Worm (Caenorhabditis elegans) whole organism, young adult: ENCODE measurements around the gene C14C10.5.

Source experiments
- B0336.3 ChIP-seq: fragments of 200-800 bp; sonication (Bioruptor generic); IDR thresholded peaks from 2 replicates; pipeline ENCODE4 v1.3.6; 2022; ENCODE audit warnings: missing genetic modification characterization, missing compliant biosample characterization
- C06A6.2 ChIP-seq: fragments of 200-800 bp; sonication (Bioruptor generic); conservative IDR thresholded peaks from 2 replicates; pipeline ENCODE4 v1.3.6; 2022; ENCODE audit warnings: missing genetic modification characterization, missing compliant biosample characterization
- D2030.7 ChIP-seq: fragments of 200-800 bp; sonication (Bioruptor generic); IDR thresholded peaks from 2 replicates; pipeline ENCODE4 v1.3.6; 2022; ENCODE audit warnings: missing genetic modification reagents, missing genetic modification characterization, missing compliant biosample characterization
- F33H1.4 ChIP-seq: fragments of 200-800 bp; sonication (Bioruptor generic); IDR thresholded peaks from 2 replicates; pipeline ENCODE4 v1.3.6; 2022; ENCODE audit warnings: missing genetic modification reagents, missing genetic modification characterization, missing compliant biosample characterization
- F49E8.2 ChIP-seq: sonication (generic microtip); optimal IDR thresholded peaks from 3 replicates; lab custom pipeline; 2017; ENCODE audit warnings: missing genetic modification characterization, mild to moderate bottlenecking, missing compliant biosample characterization, antibody characterized with exemption, moderate library complexity; ENCODE audit not compliant: insufficient read depth
- K11D2.4 ChIP-seq: fragments of 200-800 bp; sonication (Bioruptor generic); IDR thresholded peaks from 2 replicates; pipeline ENCODE4 v1.3.6; 2022; ENCODE audit warnings: missing genetic modification reagents, missing genetic modification characterization, missing compliant biosample characterization
- T07F8.4 ChIP-seq: sonication (generic microtip); optimal IDR thresholded peaks from 2 replicates; lab custom pipeline; 2016; ENCODE audit warnings: mild to moderate bottlenecking, missing genetic modification characterization, moderate library complexity, missing compliant biosample characterization
- T26A5.8 ChIP-seq: sonication (generic microtip); optimal IDR thresholded peaks from 2 replicates; lab custom pipeline; 2016; ENCODE audit warnings: missing genetic modification characterization, missing compliant biosample characterization
- Y53G8AR.9 ChIP-seq: fragments of 200-800 bp; sonication (Bioruptor generic); conservative IDR thresholded peaks from 2 replicates; pipeline ENCODE4 v1.3.6; 2022; ENCODE audit warnings: missing genetic modification reagents, missing genetic modification characterization, missing compliant biosample characterization
- Y95B8A.8 ChIP-seq: fragments of 200-800 bp; sonication (Bioruptor generic); IDR thresholded peaks from 2 replicates; pipeline ENCODE4 v1.3.6; 2022; ENCODE audit warnings: missing genetic modification reagents, missing genetic modification characterization, missing compliant biosample characterization
- ZK185.1 ChIP-seq: sonication (generic microtip); optimal IDR thresholded peaks from 2 replicates; lab custom pipeline; 2016; ENCODE audit warnings: mild to moderate bottlenecking, missing genetic modification characterization, missing compliant biosample characterization; ENCODE audit not compliant: poor library complexity, severe bottlenecking
- ama-1 ChIP-seq, 3 experiments: fragments of 150-350 bp in 1 of 3; sonication (generic microtip) in 2 of 3; optimal IDR thresholded peaks; 2 replicates each; lab custom pipeline; 2014 to 2018; ENCODE audit warnings: missing biosample characterization in 2 of 3, missing genetic modification characterization in 2 of 3, missing genetic modification reagents in 2 of 3
- atf-7 ChIP-seq: sonication (generic microtip); optimal IDR thresholded peaks from 2 replicates; lab custom pipeline; 2017; ENCODE audit warnings: mild to moderate bottlenecking, missing genetic modification characterization, missing compliant biosample characterization
- attf-5 ChIP-seq: fragments of 200-800 bp; sonication (Bioruptor generic); optimal IDR thresholded peaks from 2 replicates; lab custom pipeline; 2018; ENCODE audit warnings: mild to moderate bottlenecking, missing genetic modification characterization, missing compliant biosample characterization
- cebp-1 ChIP-seq, 2 experiments: fragments of 200-800 bp in 1 of 2; sonication (Bioruptor generic) in 1 of 2; sonication (generic microtip) in 1 of 2; IDR thresholded peaks in 1 of 2; optimal IDR thresholded peaks in 1 of 2; 2 replicates each; pipeline versions ENCODE4 v1.3.6 to Lab custom; 2017 to 2022; ENCODE audit warnings: missing compliant biosample characterization in 2 of 2, missing genetic modification characterization in 2 of 2, mild to moderate bottlenecking in 1 of 2, missing genetic modification reagents in 1 of 2, moderate library complexity in 1 of 2
- ceh-79 ChIP-seq: sonication (generic microtip); optimal IDR thresholded peaks from 2 replicates; lab custom pipeline; 2017; ENCODE audit warnings: mild to moderate bottlenecking, missing genetic modification characterization, missing compliant biosample characterization
- chd-7 ChIP-seq: sonication (generic microtip); optimal IDR thresholded peaks from 2 replicates; lab custom pipeline; 2016; ENCODE audit warnings: mild to moderate bottlenecking, missing genetic modification characterization, moderate library complexity, missing compliant biosample characterization
- dpl-1 ChIP-seq: fragments of 150-350 bp; optimal IDR thresholded peaks from 2 replicates; lab custom pipeline; 2014; ENCODE audit warnings: missing biosample characterization, missing genetic modification reagents, missing genetic modification characterization
- egl-44 ChIP-seq: fragments of 200-800 bp; sonication (Bioruptor generic); IDR thresholded peaks from 2 replicates; pipeline ENCODE4 v1.3.6; 2022; ENCODE audit warnings: missing genetic modification reagents, missing genetic modification characterization, missing compliant biosample characterization
- him-1 ChIP-seq: sonication (generic microtip); optimal IDR thresholded peaks from 2 replicates; lab custom pipeline; 2016; ENCODE audit warnings: missing genotype, missing genetic modification reagents, missing genetic modification characterization, missing compliant biosample characterization
- lag-1 ChIP-seq: fragments of 200-800 bp; sonication (Bioruptor generic); IDR thresholded peaks from 2 replicates; pipeline ENCODE4 v1.3.6; 2022; ENCODE audit warnings: missing genetic modification reagents, missing genetic modification characterization, missing compliant biosample characterization
- lin-26 ChIP-seq: fragments of 200-800 bp; sonication (Bioruptor generic); IDR thresholded peaks from 2 replicates; pipeline ENCODE4 v1.3.6; 2022; ENCODE audit warnings: missing genetic modification reagents, missing genetic modification characterization, missing compliant biosample characterization
- lin-35 ChIP-seq, 3 experiments: fragments of 150-350 bp in 2 of 3; sonication (generic microtip) in 1 of 3; optimal IDR thresholded peaks; 2 replicates each; lab custom pipeline; 2014 to 2018; ENCODE audit warnings: missing biosample characterization in 3 of 3, missing genetic modification characterization in 3 of 3, missing genetic modification reagents in 3 of 3
- lin-40 ChIP-seq: sonication (generic microtip); optimal IDR thresholded peaks from 2 replicates; lab custom pipeline; 2016; ENCODE audit warnings: missing genetic modification characterization, mild to moderate bottlenecking, missing compliant biosample characterization, missing genotype, missing genetic modification reagents
- lin-54 ChIP-seq: fragments of 200-800 bp; sonication (Bioruptor generic); optimal IDR thresholded peaks from 2 replicates; lab custom pipeline; 2018; ENCODE audit warnings: mild to moderate bottlenecking, missing genetic modification characterization, missing compliant biosample characterization
- madf-3 ChIP-seq: fragments of 200-800 bp; sonication (Bioruptor generic); IDR thresholded peaks from 2 replicates; pipeline ENCODE4 v1.3.6; 2022; ENCODE audit warnings: missing genetic modification reagents, missing genetic modification characterization, missing compliant biosample characterization
- mes-4 ChIP-seq: sonication (generic microtip); optimal IDR thresholded peaks from 2 replicates; lab custom pipeline; 2016; ENCODE audit warnings: missing genotype, missing genetic modification characterization, missing compliant biosample characterization
- nfya-1 ChIP-seq: sonication (generic microtip); optimal IDR thresholded peaks from 2 replicates; lab custom pipeline; 2017; ENCODE audit warnings: antibody characterized with exemption, missing compliant biosample characterization, missing genetic modification characterization, borderline replicate concordance; ENCODE audit not compliant: insufficient read depth
- nhr-120 ChIP-seq: fragments of 200-800 bp; sonication (Bioruptor generic); IDR thresholded peaks from 2 replicates; pipeline ENCODE4 v1.3.6; 2022; ENCODE audit warnings: missing genetic modification characterization, missing compliant biosample characterization
- nhr-179 ChIP-seq: sonication (generic microtip); optimal IDR thresholded peaks from 2 replicates; lab custom pipeline; 2016; ENCODE audit warnings: mild to moderate bottlenecking, missing genetic modification characterization, missing compliant biosample characterization
- nhr-80 ChIP-seq: sonication (generic microtip); optimal IDR thresholded peaks from 2 replicates; lab custom pipeline; 2016; ENCODE audit warnings: missing genetic modification characterization, missing compliant biosample characterization
- nhr-90 ChIP-seq: sonication (generic microtip); optimal IDR thresholded peaks from 2 replicates; lab custom pipeline; 2016; ENCODE audit warnings: missing genotype, mild to moderate bottlenecking, missing genetic modification characterization, missing compliant biosample characterization
- sdz-38 ChIP-seq: sonication (generic microtip); optimal IDR thresholded peaks from 2 replicates; lab custom pipeline; 2016; ENCODE audit warnings: missing genotype, missing genetic modification characterization, missing compliant biosample characterization
- snpc-1.1 ChIP-seq: sonication (generic microtip); optimal IDR thresholded peaks from 2 replicates; lab custom pipeline; 2017; ENCODE audit warnings: missing genetic modification characterization, mild to moderate bottlenecking, missing compliant biosample characterization, antibody characterized with exemption, moderate library complexity, missing genotype, missing genetic modification reagents; ENCODE audit not compliant: insufficient read depth
- snpc-3.4 ChIP-seq: sonication (generic microtip); optimal IDR thresholded peaks from 2 replicates; lab custom pipeline; 2017; ENCODE audit warnings: missing genetic modification characterization, mild to moderate bottlenecking, missing compliant biosample characterization, antibody characterized with exemption, moderate library complexity, missing genotype, missing genetic modification reagents
- snpc-4 ChIP-seq, 5 experiments: fragments of 150-350 bp in 1 of 5; sonication (generic microtip) in 4 of 5; optimal IDR thresholded peaks; 2 replicates each; lab custom pipeline; 2014 to 2018; ENCODE audit warnings: missing genetic modification characterization in 5 of 5, missing biosample characterization in 3 of 5, antibody characterized with exemption in 2 of 5, mild to moderate bottlenecking in 2 of 5, missing compliant biosample characterization in 2 of 5, missing genotype in 2 of 5, moderate library complexity in 2 of 5, missing genetic modification reagents in 1 of 5
- tlf-1 ChIP-seq: fragments of 200-800 bp; sonication (Bioruptor generic); optimal IDR thresholded peaks from 2 replicates; lab custom pipeline; 2018; ENCODE audit warnings: mild to moderate bottlenecking, missing genetic modification characterization, missing compliant biosample characterization
- unc-130 ChIP-seq: sonication (generic microtip); optimal IDR thresholded peaks from 2 replicates; lab custom pipeline; 2016; ENCODE audit warnings: missing genetic modification reagents, missing genetic modification characterization, missing compliant biosample characterization
- zim-3 ChIP-seq: sonication (generic microtip); optimal IDR thresholded peaks from 2 replicates; lab custom pipeline; 2017; ENCODE audit warnings: mild to moderate bottlenecking, missing genetic modification characterization, moderate library complexity, missing compliant biosample characterization
- ztf-18 ChIP-seq: sonication (generic microtip); optimal IDR thresholded peaks from 2 replicates; lab custom pipeline; 2016; ENCODE audit warnings: missing genotype, mild to moderate bottlenecking, missing genetic modification characterization, missing compliant biosample characterization
- ztf-25 ChIP-seq: fragments of 200-800 bp; sonication (Bioruptor generic); IDR thresholded peaks from 2 replicates; pipeline ENCODE4 v1.3.6; 2022; ENCODE audit warnings: missing genetic modification reagents, missing genetic modification characterization, missing compliant biosample characterization
- ztf-26 ChIP-seq: sonication (generic microtip); optimal IDR thresholded peaks from 2 replicates; lab custom pipeline; 2017; ENCODE audit warnings: missing genetic modification characterization, missing compliant biosample characterization
- ztf-6 ChIP-seq: fragments of 200-800 bp; sonication (Bioruptor generic); IDR thresholded peaks from 2 replicates; pipeline ENCODE4 v1.3.6; 2022; ENCODE audit warnings: missing genetic modification reagents, missing genetic modification characterization, missing compliant biosample characterization

The C14C10.5 gene

DNA sequence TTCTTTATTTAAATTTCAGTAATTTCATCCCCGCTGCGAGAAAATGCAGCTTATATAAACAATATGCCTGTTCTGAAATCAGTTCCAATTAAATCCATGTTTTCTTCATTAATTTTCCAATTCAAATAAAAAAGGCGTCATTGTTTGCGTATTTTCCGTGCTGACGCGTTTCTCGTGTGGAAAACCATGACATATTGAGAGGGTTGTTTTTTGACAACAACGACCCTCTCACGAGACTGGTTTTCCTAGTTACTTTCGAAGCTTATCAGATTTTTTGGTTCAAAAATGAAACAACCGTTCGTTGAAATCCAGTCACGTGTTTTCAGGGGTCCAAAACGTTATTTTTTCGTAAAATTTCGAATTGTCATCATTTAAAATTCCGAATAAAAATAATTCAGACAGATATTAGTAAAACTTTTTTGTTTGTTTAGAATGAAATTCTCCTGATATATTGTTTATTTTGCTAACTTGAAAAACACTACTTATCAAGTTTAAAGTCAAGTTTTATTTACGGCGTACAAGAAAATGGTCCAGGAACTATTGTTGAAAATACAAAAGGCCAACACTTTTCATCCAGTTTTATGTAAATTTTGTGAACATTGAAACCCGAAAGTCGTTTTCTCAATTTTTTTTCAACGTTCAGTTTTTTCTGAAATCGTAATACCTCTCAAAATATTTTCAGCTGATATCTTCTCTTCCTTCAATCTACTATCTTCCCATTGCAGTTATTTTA is at the start of gene C14C10.5:
C14C10.5 (plus strand) TSS at position 683 of the 733 bp plus-strand sequence.
- TF ChIP-seq tlf-1 (no peak), lag-1 (no peak), attf-5 (peak; percentile 73), nhr-80 (tag; lab: Kevin White, UChicago) (peak; percentile 63), F49E8.2 (tag; lab: Kevin White, UChicago) (no peak), him-1 (tag; lab: Kevin White, UChicago) (no peak), madf-3 (no peak), nhr-120 (GFP tag; lab: Robert Waterston, UW) (no peak), egl-44 (no peak), cebp-1 (GFP tag; IDR thresholded peaks at IDR 0.05; lab: Robert Waterston, UW) (no peak), cebp-1 (tag; optimal IDR thresholded peaks at IDR 0.05; lab: Kevin White, UChicago) (peak; percentile 42), Y95B8A.8 (no peak), snpc-1.1 (tag; lab: Kevin White, UChicago) (no peak), unc-130 (GFP tag; lab: Kevin White, UChicago) (no peak), snpc-4 (GFP tag; optimal IDR thresholded peaks at IDR 0.05; lab: Kevin White, UChicago) (no peak), snpc-4 (tag; optimal IDR thresholded peaks at IDR 0.05; lab: Kevin White, UChicago) (no peak), mes-4 (no peak), ztf-18 (tag; lab: Kevin White, UChicago) (peak; percentile 88), dpl-1 (GFP tag; lab: Kevin White, UChicago) (no peak), lin-35 (GFP tag; optimal IDR thresholded peaks at IDR 0.05; lab: Kevin White, UChicago) (no peak), lin-40 (tag; lab: Kevin White, UChicago) (peak; percentile 26), nhr-90 (no peak)

DNA sequence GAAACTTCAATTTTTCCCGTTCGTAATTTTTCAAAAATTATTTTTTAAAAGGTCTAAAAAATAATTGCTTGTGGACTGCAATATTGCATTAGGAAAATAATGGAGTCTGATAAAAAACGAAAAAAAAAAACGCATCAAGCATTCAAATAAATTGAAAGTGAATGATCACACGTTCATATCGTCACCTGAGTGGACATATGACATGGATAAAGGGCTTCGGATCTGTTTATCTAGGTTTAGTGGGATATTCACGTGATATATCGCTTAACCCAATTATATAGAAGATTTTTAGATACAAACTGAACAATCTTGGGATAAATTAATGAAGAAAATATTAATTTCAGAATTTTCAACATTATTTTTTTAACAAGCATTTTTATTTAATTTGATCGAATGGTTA is 49.2 kb upstream of the C14C10.5 start:
- TF ChIP-seq ztf-25 (GFP tag; lab: Robert Waterston, UW) (no peak), T07F8.4 (tag; lab: Kevin White, UChicago) (no peak), lin-35 (GFP tag; optimal IDR thresholded peaks at IDR 0.05; lab: Kevin White, UChicago) (no peak), K11D2.4 (no peak), D2030.7 (GFP tag; lab: Robert Waterston, UW) (no peak), Y95B8A.8 (no peak), T26A5.8 (no peak), sdz-38 (tag; lab: Kevin White, UChicago) (no peak), ztf-6 (no peak), snpc-3.4 (tag; lab: Kevin White, UChicago) (no peak), lag-1 (no peak), zim-3 (tag; lab: Kevin White, UChicago) (no peak), nfya-1 (tag; lab: Kevin White, UChicago) (no peak), ZK185.1 (tag; lab: Kevin White, UChicago) (no peak), C06A6.2 (GFP tag; lab: Robert Waterston, UW) (no peak)

DNA sequence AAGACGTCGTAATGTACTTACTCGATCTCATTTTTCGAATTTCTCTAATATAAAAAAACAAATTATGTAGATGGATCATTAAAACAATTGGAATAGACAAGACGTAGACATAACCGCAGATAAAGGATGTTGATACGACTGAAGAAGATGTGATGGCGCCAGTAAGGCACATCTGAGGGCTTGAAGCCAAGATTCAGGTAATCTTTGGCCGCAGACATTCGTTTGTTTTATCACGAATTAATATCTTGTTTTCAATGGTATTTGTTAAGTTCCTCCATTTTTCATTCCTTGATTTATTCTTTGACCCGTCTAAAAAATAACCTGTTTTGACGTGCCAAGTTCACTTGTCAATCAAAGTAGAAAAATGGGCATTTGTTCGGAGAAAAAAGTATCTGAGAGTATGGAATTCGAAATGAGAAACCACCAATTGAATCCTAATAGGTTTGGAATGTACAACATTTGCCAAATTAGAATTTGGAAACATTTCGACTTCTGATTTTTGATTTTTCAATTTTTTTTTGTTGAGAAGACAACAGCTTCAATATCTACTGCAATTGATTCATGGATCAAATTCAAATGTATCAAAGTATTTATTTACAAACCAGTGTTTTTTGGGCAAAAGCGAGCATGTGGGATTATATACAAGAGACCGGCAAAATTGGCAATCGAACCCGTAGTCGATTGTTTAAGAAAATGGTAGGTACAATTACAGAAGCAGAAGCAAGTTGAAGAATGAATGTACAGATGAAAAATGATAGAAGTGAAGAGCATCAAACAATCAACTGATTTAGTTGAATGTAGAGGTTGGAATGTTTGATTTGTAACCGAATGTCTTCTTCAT is 48.1 kb upstream of the C14C10.5 start:
- TF ChIP-seq ceh-79 (no peak), ztf-26 (tag; lab: Kevin White, UChicago) (peak; percentile 13), ama-1 (optimal IDR thresholded peaks at IDR 0.05; lab: Kevin White, UChicago) (peak; percentile 87), ama-1 (GFP tag; optimal IDR thresholded peaks at IDR 0.05; lab: Kevin White, UChicago) (no peak), atf-7 (tag; lab: Kevin White, UChicago) (no peak), lin-54 (GFP tag; lab: Kevin White, UChicago) (no peak), chd-7 (tag; lab: Kevin White, UChicago) (no peak), nhr-179 (tag; lab: Kevin White, UChicago) (no peak), B0336.3 (GFP tag; lab: Robert Waterston, UW) (peak; percentile 23; the same call in 1 of the 2 replicates), F33H1.4 (no peak), Y53G8AR.9 (0 out of 2 replicates have a peak, but pooled peaks have one; percentile 26), lin-26 (peak; percentile 59; the same call in 1 of the 2 replicates)
